Fruit fly (Drosophila melanogaster) whole organism, adult: ENCODE measurements around the gene Sema1a.
A peak's percentile ranks its signal among the peaks of the same experiment; 100 is the strongest.

Experiments used
- CG11617 ChIP-seq: fragments of 200-800 bp; sonication (Bioruptor generic); optimal IDR thresholded peaks from 2 replicates; lab custom pipeline; 2017; ENCODE audit warnings: mild to moderate bottlenecking, missing biosample characterization, missing genetic modification reagents, missing genetic modification characterization
- CG12768 ChIP-seq: fragments of 200-800 bp; sonication (Bioruptor generic); optimal IDR thresholded peaks from 2 replicates; lab custom pipeline; 2017; ENCODE audit warnings: missing biosample characterization, missing genetic modification characterization, mild to moderate bottlenecking, moderate library complexity, missing genetic modification reagents
- CG14711 ChIP-seq: fragments of 200-800 bp; sonication (Bioruptor generic); optimal IDR thresholded peaks from 2 replicates; lab custom pipeline; 2018; ENCODE audit warnings: missing biosample characterization, mild to moderate bottlenecking, missing genetic modification characterization, moderate library complexity
- CG1620 ChIP-seq: fragments of 200-800 bp; sonication (Bioruptor generic); optimal IDR thresholded peaks from 2 replicates; lab custom pipeline; 2016; ENCODE audit warnings: missing biosample characterization, missing genetic modification characterization
- CG33017 ChIP-seq: fragments of 200-800 bp; sonication (Bioruptor generic); optimal IDR thresholded peaks from 2 replicates; lab custom pipeline; 2018; ENCODE audit warnings: missing biosample characterization, mild to moderate bottlenecking, missing genetic modification characterization, moderate library complexity
- CG5204 ChIP-seq: fragments of 200-800 bp; sonication (Bioruptor generic); optimal IDR thresholded peaks from 2 replicates; lab custom pipeline; 2016; ENCODE audit warnings: missing biosample characterization, missing genetic modification characterization
- CG7045 ChIP-seq: fragments of 200-800 bp; sonication (Bioruptor generic); optimal IDR thresholded peaks from 2 replicates; lab custom pipeline; 2017; ENCODE audit warnings: missing biosample characterization, mild to moderate bottlenecking, missing genetic modification characterization
- CG7101 ChIP-seq: fragments of 200-800 bp; sonication (Bioruptor generic); optimal IDR thresholded peaks from 2 replicates; lab custom pipeline; 2018; ENCODE audit warnings: missing biosample characterization, mild to moderate bottlenecking, missing genetic modification characterization, moderate library complexity
- Clk ChIP-seq: fragments of 200-800 bp; sonication (Bioruptor generic); optimal IDR thresholded peaks from 2 replicates; lab custom pipeline; 2017; ENCODE audit warnings: missing biosample characterization, missing genetic modification characterization
- Crg-1 ChIP-seq: fragments of 200-800 bp; sonication (Bioruptor generic); optimal IDR thresholded peaks from 2 replicates; lab custom pipeline; 2016; ENCODE audit warnings: missing biosample characterization, missing genetic modification characterization
- Hr96 ChIP-seq: fragments of 200-800 bp; sonication (Bioruptor generic); optimal IDR thresholded peaks from 2 replicates; lab custom pipeline; 2016; ENCODE audit warnings: missing biosample characterization, missing genetic modification characterization
- Mnt ChIP-seq: fragments of 200-800 bp; sonication (Bioruptor generic); optimal IDR thresholded peaks from 2 replicates; lab custom pipeline; 2016; ENCODE audit warnings: missing biosample characterization, mild to moderate bottlenecking, missing genetic modification characterization
- bab1 ChIP-seq: fragments of 200-800 bp; sonication (Bioruptor generic); optimal IDR thresholded peaks from 3 replicates; lab custom pipeline; 2019; ENCODE audit warnings: missing biosample characterization, mild to moderate bottlenecking, missing genetic modification characterization, moderate library complexity
- cic ChIP-seq: fragments of 200-800 bp; sonication (Bioruptor generic); optimal IDR thresholded peaks from 2 replicates; lab custom pipeline; 2017; ENCODE audit warnings: missing biosample characterization, mild to moderate bottlenecking, missing genetic modification characterization, moderate library complexity
- cnc ChIP-seq, 2 experiments: fragments of >200 bp; optimal IDR thresholded peaks; 2 replicates each; lab custom pipeline; 2017
- kay ChIP-seq: fragments of 200-800 bp; sonication (Bioruptor generic); peaks from one replicate; lab custom pipeline; 2016; ENCODE audit warnings: missing biosample characterization, missing genetic modification characterization, borderline replicate concordance
- ovo ChIP-seq: fragments of 200-800 bp; sonication (Bioruptor generic); optimal IDR thresholded peaks from 2 replicates; lab custom pipeline; 2016; ENCODE audit warnings: missing biosample characterization, missing genetic modification characterization
- pad ChIP-seq: fragments of 200-800 bp; sonication (Bioruptor generic); optimal IDR thresholded peaks from 3 replicates; lab custom pipeline; 2017; ENCODE audit warnings: missing biosample characterization, missing genetic modification characterization, mild to moderate bottlenecking, moderate library complexity, missing genetic modification reagents
- tj ChIP-seq: fragments of 200-800 bp; sonication (Bioruptor generic); optimal IDR thresholded peaks from 3 replicates; lab custom pipeline; 2017; ENCODE audit warnings: missing biosample characterization, mild to moderate bottlenecking, missing genetic modification characterization, moderate library complexity
- toe ChIP-seq: fragments of 200-800 bp; sonication (Bioruptor generic); optimal IDR thresholded peaks from 2 replicates; lab custom pipeline; 2016; ENCODE audit warnings: missing biosample characterization, missing genetic modification characterization

The Sema1a gene

DNA sequence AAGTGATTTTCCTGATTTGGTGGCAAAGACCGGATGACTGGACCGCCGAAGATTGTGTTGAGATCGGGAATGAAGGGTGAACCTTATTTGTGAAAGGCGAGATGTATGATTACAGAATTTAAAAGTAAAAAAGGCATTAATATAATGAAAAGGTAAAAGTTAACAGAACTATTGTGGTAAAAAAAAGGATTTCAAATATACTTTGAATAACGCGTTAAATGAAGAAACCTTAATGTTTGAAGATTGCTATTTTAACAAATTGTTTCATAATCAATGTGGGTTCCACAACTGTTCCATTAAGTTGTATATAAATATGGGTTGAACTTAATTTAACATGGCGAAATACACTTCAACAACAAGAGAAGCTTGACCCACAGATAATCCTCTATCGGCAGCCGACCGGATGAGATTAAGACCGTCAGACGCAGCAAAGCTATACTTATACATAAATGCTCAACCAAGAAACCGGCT lies 130.4 kb downstream of the Sema1a start, which contains the start of gene Glt:
Glt (plus strand) TSS at position 421 of the 471 bp plus-strand sequence.
- TF ChIP-seq Crg-1 (no peak), CG33017 (no peak), pad (GFP tag; lab: Kevin White, UChicago) (no peak), tj (no peak), Mnt (GFP tag; lab: Kevin White, UChicago) (no peak), CG11617 (GFP tag; lab: Kevin White, UChicago) (no peak), CG7045 (GFP tag; lab: Kevin White, UChicago) (no peak), ovo (GFP tag; lab: Kevin White, UChicago) (no peak), Hr96 (no peak), CG12768 (no peak), CG5204 (GFP tag; lab: Kevin White, UChicago) (no peak), CG7101 (tag; lab: Kevin White, UChicago) (no peak)

DNA sequence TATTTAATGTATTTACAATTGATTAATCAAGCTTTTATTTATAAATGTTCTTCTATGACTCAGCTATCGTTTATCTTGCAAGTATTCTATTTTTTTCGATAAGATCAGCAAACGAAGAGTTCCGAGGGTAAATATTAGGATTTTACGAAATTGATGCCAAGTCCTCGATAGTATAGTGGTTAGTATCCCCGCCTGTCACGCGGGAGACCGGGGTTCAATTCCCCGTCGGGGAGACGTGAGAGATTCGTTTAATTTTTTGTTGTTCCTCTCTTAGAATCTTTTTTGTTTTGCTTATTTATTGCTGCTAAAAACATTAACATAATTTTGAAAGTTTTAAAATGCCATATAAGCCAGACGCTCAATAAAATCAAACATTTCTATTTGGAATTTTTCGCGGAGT lies 137.0 kb downstream of the Sema1a start:
- TF ChIP-seq Mnt (GFP tag; lab: Kevin White, UChicago), result no peak
- no peak for TF ChIP-seq ovo (GFP tag; lab: Kevin White, UChicago)
- no peak for TF ChIP-seq CG14711 (tag; lab: Kevin White, UChicago)
- no peak for TF ChIP-seq bab1 (GFP tag; lab: Kevin White, UChicago)
- TF ChIP-seq CG7045 (GFP tag; lab: Kevin White, UChicago), result no peak
- no peak for TF ChIP-seq CG33017
- no peak for TF ChIP-seq CG7101 (tag; lab: Kevin White, UChicago)
- no peak for TF ChIP-seq tj
- no peak for TF ChIP-seq Clk (GFP tag; lab: Kevin White, UChicago)
- TF ChIP-seq CG1620, result no peak
- TF ChIP-seq CG12768, result no peak
- TF ChIP-seq cnc (optimal IDR thresholded peaks at IDR 0.05; lab: Kevin White, UChicago), result no peak
- no peak for TF ChIP-seq pad (GFP tag; lab: Kevin White, UChicago)
- TF ChIP-seq CG5204 (GFP tag; lab: Kevin White, UChicago), result no peak
- TF ChIP-seq toe (GFP tag; lab: Kevin White, UChicago), result no peak
- TF ChIP-seq CG11617 (GFP tag; lab: Kevin White, UChicago), result no peak
- TF ChIP-seq cic, result no peak
- TF ChIP-seq kay (GFP tag; lab: Kevin White, UChicago), result no peak
- no peak for TF ChIP-seq Crg-1
- TF ChIP-seq Hr96, result no peak

DNA sequence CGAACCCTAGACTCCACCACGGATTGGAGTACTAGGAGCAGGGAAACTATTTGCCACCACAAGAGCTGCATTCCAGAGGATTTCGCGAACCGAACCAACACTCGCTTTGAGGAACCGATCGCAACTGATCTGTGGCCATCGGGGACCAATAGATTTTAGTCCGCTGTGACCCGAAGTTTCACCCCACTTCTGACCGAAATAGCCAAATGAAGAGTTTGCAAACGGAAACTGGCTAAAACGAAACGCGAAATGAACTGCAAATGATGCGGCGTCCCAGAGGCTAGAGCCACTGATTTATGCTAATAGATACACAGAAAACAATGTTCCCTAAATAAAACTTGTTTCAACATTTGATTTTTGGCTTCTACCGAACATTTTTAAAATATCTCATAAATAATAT lies 137.8 kb downstream of the Sema1a start, which contains the start of gene CG9287:
CG9287 (minus strand) TSS at position 101 of the 400 bp plus-strand sequence.
- TF ChIP-seq CG33017, result no peak
- no peak for TF ChIP-seq cnc (optimal IDR thresholded peaks at IDR 0.05; lab: Kevin White, UChicago)
- no peak for TF ChIP-seq cic
- TF ChIP-seq kay (GFP tag; lab: Kevin White, UChicago), result peak; percentile 28
- TF ChIP-seq pad (GFP tag; lab: Kevin White, UChicago), result no peak

DNA sequence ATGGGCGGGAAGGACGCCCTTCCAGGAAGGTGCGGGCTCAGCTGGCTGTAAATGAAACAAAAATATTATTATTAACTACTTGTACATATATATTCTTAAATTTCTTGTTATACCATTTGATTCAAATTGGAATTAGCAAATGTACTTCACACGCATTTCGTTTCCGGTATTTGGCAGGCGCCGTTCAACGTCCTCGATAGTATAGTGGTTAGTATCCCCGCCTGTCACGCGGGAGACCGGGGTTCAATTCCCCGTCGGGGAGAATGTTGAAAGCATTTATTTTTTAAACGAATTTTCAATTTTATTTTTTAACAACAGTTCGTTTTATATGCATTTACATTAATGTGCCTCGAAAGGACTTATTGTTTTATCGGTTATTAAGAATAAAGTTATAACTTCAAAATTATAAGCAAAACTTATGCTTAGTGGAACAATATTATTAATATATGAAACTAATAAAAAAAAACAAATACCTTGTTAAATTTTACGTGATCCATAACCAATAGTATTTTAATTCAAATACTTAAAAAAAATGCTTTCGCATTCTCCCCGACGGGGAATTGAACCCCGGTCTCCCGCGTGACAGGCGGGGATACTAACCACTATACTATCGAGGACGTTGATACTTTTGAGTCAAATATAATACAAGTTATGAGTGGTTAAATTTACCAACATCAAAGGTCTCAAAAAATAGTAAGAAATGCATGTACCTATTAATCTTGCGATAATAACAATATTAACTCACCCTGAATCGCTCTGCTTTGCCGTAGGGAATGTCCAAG lies 141.5 kb downstream of the Sema1a start:
- TF ChIP-seq Clk (GFP tag; lab: Kevin White, UChicago) (no peak), CG11617 (GFP tag; lab: Kevin White, UChicago) (no peak), CG12768 (no peak), tj (no peak), Crg-1 (no peak), bab1 (GFP tag; lab: Kevin White, UChicago) (no peak), cic (no peak), ovo (GFP tag; lab: Kevin White, UChicago) (no peak), CG14711 (tag; lab: Kevin White, UChicago) (no peak), CG7045 (GFP tag; lab: Kevin White, UChicago) (no peak), CG1620 (no peak), Mnt (GFP tag; lab: Kevin White, UChicago) (no peak), cnc (optimal IDR thresholded peaks at IDR 0.05; lab: Kevin White, UChicago) (no peak), kay (GFP tag; lab: Kevin White, UChicago) (no peak), CG7101 (tag; lab: Kevin White, UChicago) (no peak), Hr96 (no peak)

DNA sequence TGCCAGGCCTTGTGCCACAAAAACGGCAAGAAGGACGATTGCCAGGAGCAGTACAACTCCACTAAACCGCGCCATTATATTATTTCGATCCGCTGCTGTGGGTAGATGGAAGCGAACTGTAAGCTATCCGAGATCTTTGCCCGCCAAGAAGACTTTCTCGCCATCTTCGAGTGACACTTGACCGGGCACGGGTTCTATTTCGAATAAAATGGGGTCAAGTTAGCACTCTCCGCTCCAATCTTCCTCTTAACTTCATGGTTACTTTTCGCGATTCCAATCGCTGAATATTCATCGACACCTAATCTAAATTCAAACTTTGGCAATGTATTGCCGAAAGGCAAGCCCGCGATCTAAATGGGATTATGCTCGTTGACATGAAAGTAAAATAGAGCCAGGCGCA lies 142.3 kb downstream of the Sema1a start, which contains the start of gene CG9289:
CG9289 (minus strand) TSS at position 101 of the 400 bp plus-strand sequence.
- TF ChIP-seq Crg-1 (no peak), bab1 (GFP tag; lab: Kevin White, UChicago) (no peak), CG12768 (no peak)

DNA sequence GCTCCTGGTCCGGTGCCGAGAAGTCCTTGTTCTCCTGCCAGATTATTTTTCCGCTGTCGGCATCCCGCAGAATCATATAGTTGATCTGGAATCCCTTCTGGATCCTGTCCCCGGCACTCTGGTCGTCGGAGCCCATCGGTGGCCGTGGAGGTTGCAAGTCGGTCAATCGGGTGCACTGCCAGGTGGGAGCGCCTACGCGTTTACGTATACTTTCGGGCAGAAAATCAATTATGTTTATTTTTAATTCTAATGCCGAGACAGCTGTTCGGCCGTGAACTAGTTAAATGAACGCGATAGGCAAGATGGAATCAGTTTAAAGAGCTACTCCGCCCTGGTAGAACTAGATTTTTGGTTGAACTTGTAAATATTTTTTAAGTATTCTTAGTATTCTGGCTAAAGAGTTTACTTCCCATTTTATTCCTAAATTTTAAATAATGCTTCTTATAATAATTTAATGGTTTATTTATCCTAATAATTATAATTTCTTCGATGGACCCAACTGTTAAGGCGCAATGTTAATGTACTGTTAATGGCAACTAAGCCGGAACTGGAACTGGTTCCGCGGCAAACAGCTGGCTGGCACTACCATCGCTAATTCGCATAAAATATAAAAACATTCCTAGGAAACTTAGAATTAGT lies 143.8 kb downstream of the Sema1a start, which contains the start of the genes PrBP and Trs23:
PrBP (minus strand) TSS at position 288 of the 639 bp plus-strand sequence.
Trs23 (plus strand) TSS at position 564 of the 639 bp plus-strand sequence.
- TF ChIP-seq ovo (GFP tag; lab: Kevin White, UChicago) (no peak), tj (no peak), kay (GFP tag; lab: Kevin White, UChicago) (peak; percentile 68)
